Fruit fly (Drosophila melanogaster) whole organism, embryonic: ENCODE results near the gene CG15773.

ENCODE experiments used
- CG12942 ChIP-seq: fragments of 200-800 bp; sonication (Bioruptor generic); optimal IDR thresholded peaks from 3 replicates; lab custom pipeline; 2016; ENCODE audit warnings: missing biosample characterization, missing genetic modification characterization
- lola ChIP-seq, 3 experiments: fragments of >200 bp in 2 of 3; fragments of 200-800 bp in 1 of 3; sonication (Bioruptor generic) in 1 of 3; optimal IDR thresholded peaks; 2 replicates each; lab custom pipeline; 2017 to 2019; ENCODE audit warnings: missing biosample characterization in 3 of 3, missing genetic modification characterization in 3 of 3, mild to moderate bottlenecking in 1 of 3, moderate library complexity in 1 of 3
- tgo ChIP-seq: fragments of 200-800 bp; sonication (Bioruptor generic); IDR thresholded peaks from 3 replicates; pipeline ENCODE4 v1.3.6; 2022; ENCODE audit warnings: missing biosample characterization, missing genetic modification characterization

DNA sequence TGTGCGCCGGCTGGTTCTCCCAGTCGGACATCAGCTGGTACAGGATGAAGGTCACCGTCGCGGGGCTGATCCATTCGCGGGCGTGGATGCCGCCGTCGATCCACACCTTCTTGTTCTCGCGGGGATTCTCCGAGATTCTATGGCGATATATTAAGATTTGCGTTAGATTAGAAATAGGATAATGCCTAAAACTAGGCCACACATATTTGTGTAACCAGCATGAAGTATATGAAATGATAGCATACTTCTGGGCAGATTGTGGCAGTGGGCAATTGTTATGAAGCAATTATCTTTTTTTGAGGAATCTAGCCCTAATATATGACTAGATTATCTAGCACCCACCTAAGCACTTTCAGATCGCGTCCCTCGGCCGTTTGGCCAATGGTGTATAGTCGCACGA, 34.2 kb downstream of the CG15773 start:
- TF ChIP-seq CG12942 (GFP tag; lab: Kevin White, UChicago), result no peak
- no peak for TF ChIP-seq lola (GFP tag; optimal IDR thresholded peaks at IDR 0.05; lab: Kevin White, UChicago)
- TF ChIP-seq tgo (GFP tag; lab: Robert Waterston, UW), result no peak
